Worm (Caenorhabditis elegans) whole organism, late embryonic: Measurements from ENCODE around the gene F53B1.3.

ENCODE experiments used
- F13H6.1 ChIP-seq: sonication (generic microtip); optimal IDR thresholded peaks from 2 replicates; lab custom pipeline; 2016; ENCODE audit warnings: missing genetic modification characterization, missing compliant biosample characterization
- K02D7.2 ChIP-seq: sonication (generic microtip); optimal IDR thresholded peaks from 2 replicates; lab custom pipeline; 2017; ENCODE audit warnings: mild to moderate bottlenecking, missing genetic modification characterization, missing compliant biosample characterization
- Y22D7AL.16 ChIP-seq: sonication (generic microtip); optimal IDR thresholded peaks from 2 replicates; lab custom pipeline; 2016; ENCODE audit warnings: missing genetic modification characterization, missing compliant biosample characterization
- ahr-1 ChIP-seq: sonication (generic microtip); optimal IDR thresholded peaks from 2 replicates; lab custom pipeline; 2016; ENCODE audit warnings: missing genetic modification characterization, missing compliant biosample characterization
- ama-1 ChIP-seq: fragments of 150-350 bp; optimal IDR thresholded peaks from 2 replicates; lab custom pipeline; 2014
- ceh-14 ChIP-seq: sonication (generic microtip); optimal IDR thresholded peaks from 2 replicates; lab custom pipeline; 2016; ENCODE audit warnings: missing genotype, missing genetic modification characterization, missing compliant biosample characterization
- ceh-18 ChIP-seq: sonication (generic microtip); optimal IDR thresholded peaks from 2 replicates; lab custom pipeline; 2016; ENCODE audit warnings: missing genetic modification characterization, missing compliant biosample characterization
- ceh-22 ChIP-seq: sonication (generic microtip); optimal IDR thresholded peaks from 2 replicates; lab custom pipeline; 2017; ENCODE audit warnings: missing biosample characterization, missing genetic modification characterization
- ceh-24 ChIP-seq: sonication (generic microtip); optimal IDR thresholded peaks from 2 replicates; lab custom pipeline; 2016; ENCODE audit warnings: mild to moderate bottlenecking, missing genetic modification characterization, missing compliant biosample characterization
- ceh-30 ChIP-seq: fragments of 150-350 bp; optimal IDR thresholded peaks from 2 replicates; lab custom pipeline; 2014; ENCODE audit warnings: missing biosample characterization, missing genetic modification characterization
- ceh-48 ChIP-seq: sonication (generic microtip); optimal IDR thresholded peaks from 2 replicates; lab custom pipeline; 2016; ENCODE audit warnings: missing genetic modification characterization, inconsistent platforms, missing compliant biosample characterization
- che-1 ChIP-seq: sonication (generic microtip); optimal IDR thresholded peaks from 2 replicates; lab custom pipeline; 2016; ENCODE audit warnings: mild to moderate bottlenecking, missing genetic modification characterization, missing compliant biosample characterization
- elt-2 ChIP-seq: sonication (generic microtip); optimal IDR thresholded peaks from 2 replicates; lab custom pipeline; 2016; ENCODE audit warnings: missing genetic modification reagents, missing genetic modification characterization, missing compliant biosample characterization
- ets-4 ChIP-seq: sonication (generic microtip); optimal IDR thresholded peaks from 2 replicates; lab custom pipeline; 2016; ENCODE audit warnings: missing genetic modification characterization, missing compliant biosample characterization
- fax-1 ChIP-seq: sonication (generic microtip); optimal IDR thresholded peaks from 2 replicates; lab custom pipeline; 2016; ENCODE audit warnings: missing genotype, missing genetic modification characterization, missing compliant biosample characterization
- fkh-10 ChIP-seq: fragments of 150-350 bp; optimal IDR thresholded peaks from 2 replicates; lab custom pipeline; 2014; ENCODE audit warnings: missing biosample characterization, missing genetic modification reagents, missing genetic modification characterization
- hlh-13 ChIP-seq: fragments of 200-800 bp; sonication (Bioruptor generic); optimal IDR thresholded peaks from 2 replicates; lab custom pipeline; 2018; ENCODE audit warnings: mild to moderate bottlenecking, missing genetic modification characterization, missing compliant biosample characterization
- hlh-30 ChIP-seq: sonication (generic microtip); optimal IDR thresholded peaks from 2 replicates; lab custom pipeline; 2017; ENCODE audit warnings: antibody characterized with exemption, missing genetic modification characterization, missing compliant biosample characterization; ENCODE audit not compliant: insufficient read depth
- hlh-8 ChIP-seq: sonication (generic microtip); optimal IDR thresholded peaks from 2 replicates; lab custom pipeline; 2016; ENCODE audit warnings: missing genotype, missing genetic modification characterization, missing compliant biosample characterization
- lim-6 ChIP-seq: sonication (generic microtip); optimal IDR thresholded peaks from 2 replicates; lab custom pipeline; 2016; ENCODE audit warnings: missing genetic modification characterization, missing compliant biosample characterization
- lin-11 ChIP-seq: fragments of 200-800 bp; sonication (Bioruptor generic); optimal IDR thresholded peaks from 2 replicates; lab custom pipeline; 2018; ENCODE audit warnings: mild to moderate bottlenecking, missing genetic modification characterization, missing compliant biosample characterization
- madf-2 ChIP-seq: sonication (generic microtip); optimal IDR thresholded peaks from 2 replicates; lab custom pipeline; 2017; ENCODE audit warnings: missing genetic modification characterization, missing compliant biosample characterization
- nfya-1 ChIP-seq: sonication (generic microtip); optimal IDR thresholded peaks from 2 replicates; lab custom pipeline; 2017; ENCODE audit warnings: missing genetic modification characterization, mild to moderate bottlenecking, missing compliant biosample characterization, antibody characterized with exemption, moderate library complexity
- nhr-232 ChIP-seq: sonication (generic microtip); optimal IDR thresholded peaks from 2 replicates; lab custom pipeline; 2016; ENCODE audit warnings: missing genetic modification characterization, missing compliant biosample characterization
- odd-2 ChIP-seq: sonication (generic microtip); optimal IDR thresholded peaks from 2 replicates; lab custom pipeline; 2017; ENCODE audit warnings: antibody characterized with exemption, mild to moderate bottlenecking, missing genetic modification characterization, missing compliant biosample characterization
- pag-3 ChIP-seq: sonication (generic microtip); optimal IDR thresholded peaks from 2 replicates; lab custom pipeline; 2016; ENCODE audit warnings: missing compliant biosample characterization, missing genetic modification characterization, borderline replicate concordance
- pat-9 ChIP-seq: fragments of 200-800 bp; sonication (Bioruptor generic); optimal IDR thresholded peaks from 2 replicates; lab custom pipeline; 2018; ENCODE audit warnings: mild to moderate bottlenecking, missing genetic modification characterization, moderate library complexity, missing compliant biosample characterization
- pha-4 ChIP-seq: fragments of 150-350 bp; optimal IDR thresholded peaks from 2 replicates; lab custom pipeline; 2018; ENCODE audit warnings: missing biosample characterization, missing genetic modification reagents, missing genetic modification characterization
- pqm-1 ChIP-seq: sonication (generic microtip); optimal IDR thresholded peaks from 2 replicates; lab custom pipeline; 2016; ENCODE audit warnings: missing genetic modification characterization, missing compliant biosample characterization
- ref-2 ChIP-seq: sonication (generic microtip); optimal IDR thresholded peaks from 2 replicates; lab custom pipeline; 2016; ENCODE audit warnings: missing genetic modification characterization, missing compliant biosample characterization
- rnt-1 ChIP-seq: sonication (generic microtip); optimal IDR thresholded peaks from 2 replicates; lab custom pipeline; 2016; ENCODE audit warnings: missing genetic modification characterization, missing compliant biosample characterization
- sdc-2 ChIP-seq: sonication (generic microtip); optimal IDR thresholded peaks from 2 replicates; lab custom pipeline; 2016; ENCODE audit warnings: missing genotype, missing genetic modification characterization, missing compliant biosample characterization
- syd-9 ChIP-seq: sonication (generic microtip); optimal IDR thresholded peaks from 2 replicates; lab custom pipeline; 2016; ENCODE audit warnings: mild to moderate bottlenecking, missing genetic modification characterization, moderate library complexity, missing compliant biosample characterization
- tbx-2 ChIP-seq: sonication (generic microtip); optimal IDR thresholded peaks from 2 replicates; lab custom pipeline; 2016; ENCODE audit warnings: missing genetic modification characterization, missing compliant biosample characterization
- tbx-7 ChIP-seq: sonication (generic microtip); optimal IDR thresholded peaks from 2 replicates; lab custom pipeline; 2016; ENCODE audit warnings: missing genotype, missing genetic modification characterization, missing compliant biosample characterization
- ttx-3 ChIP-seq: sonication (generic microtip); optimal IDR thresholded peaks from 2 replicates; lab custom pipeline; 2016; ENCODE audit warnings: missing genetic modification reagents, missing genetic modification characterization, missing compliant biosample characterization

The F53B1.3 gene

ce11 chrX:2090493-2090892 is 14.9 kb upstream of the F53B1.3 start:
- TF ChIP-seq nfya-1 = peak; percentile 51
- no peak for TF ChIP-seq F13H6.1
- no peak for TF ChIP-seq rnt-1
- TF ChIP-seq ttx-3 (tag; lab: Kevin White, UChicago) = no peak
- TF ChIP-seq ets-4 (tag; lab: Kevin White, UChicago) = no peak
- TF ChIP-seq ceh-24 (tag; lab: Kevin White, UChicago) = no peak
- TF ChIP-seq hlh-30 = peak; percentile 54
- TF ChIP-seq tbx-7 (tag; lab: Kevin White, UChicago) = no peak
- TF ChIP-seq elt-2 (tag; lab: Kevin White, UChicago) = peak; percentile 54
- TF ChIP-seq ceh-22 (tag; lab: Kevin White, UChicago) = no peak

- no peak for TF ChIP-seq sdc-2 (tag; lab: Kevin White, UChicago)
- TF ChIP-seq rnt-1 = no peak
- no peak for TF ChIP-seq nhr-232 (tag; lab: Kevin White, UChicago)
- TF ChIP-seq ama-1 = no peak
- TF ChIP-seq che-1 (tag; lab: Kevin White, UChicago) = no peak
- no peak for TF ChIP-seq ref-2
- TF ChIP-seq madf-2 (tag; lab: Kevin White, UChicago) = no peak
- no peak for TF ChIP-seq pat-9 (tag; lab: Kevin White, UChicago)
- TF ChIP-seq Y22D7AL.16 = no peak
- no peak for TF ChIP-seq ceh-24 (tag; lab: Kevin White, UChicago)
- no peak for TF ChIP-seq hlh-13
- TF ChIP-seq tbx-2 (tag; lab: Kevin White, UChicago) = no peak
Measured at ce11 chrX:2093169-2093568, 12.2 kb upstream of the F53B1.3 start, which contains the start of gene col-164. Gene col-164, plus strand, starts transcription at chrX:2093469.

- TF ChIP-seq syd-9 (tag; lab: Kevin White, UChicago) (peak; percentile 14), pat-9 (tag; lab: Kevin White, UChicago) (no peak), fax-1 (tag; lab: Kevin White, UChicago) (no peak), pha-4 (tag; lab: Kevin White, UChicago) (no peak)
- TF ChIP-seq, all 69 proteins: peak for 1
Measured at ce11 chrX:2094094-2094493, 11.3 kb upstream of the F53B1.3 start.

ce11 chrX:2096804-2097203 is 8.6 kb upstream of the F53B1.3 start, which contains the start of gene T21D9.2:
Gene T21D9.2, minus strand, starts transcription at chrX:2096904.
- TF ChIP-seq ceh-18 (tag; lab: Kevin White, UChicago) = no peak
- TF ChIP-seq hlh-13 = no peak
- no peak for TF ChIP-seq lin-11
- TF ChIP-seq pag-3 (tag; lab: Kevin White, UChicago) = no peak
- no peak for TF ChIP-seq ref-2

- TF ChIP-seq pag-3 (tag; lab: Kevin White, UChicago) (no peak), ceh-48 (no peak), odd-2 (tag; lab: Kevin White, UChicago) (no peak), tbx-2 (tag; lab: Kevin White, UChicago) (no peak), ahr-1 (tag; lab: Kevin White, UChicago) (no peak), ceh-14 (tag; lab: Kevin White, UChicago) (no peak), ceh-30 (tag; lab: Kevin White, UChicago) (no peak), pat-9 (tag; lab: Kevin White, UChicago) (no peak), lim-6 (tag; lab: Kevin White, UChicago) (no peak), hlh-8 (tag; lab: Kevin White, UChicago) (no peak), fkh-10 (GFP tag; lab: Kevin White, UChicago) (no peak), fax-1 (tag; lab: Kevin White, UChicago) (no peak), K02D7.2 (tag; lab: Kevin White, UChicago) (no peak), hlh-30 (no peak), F13H6.1 (no peak), pqm-1 (tag; lab: Kevin White, UChicago) (no peak), che-1 (tag; lab: Kevin White, UChicago) (no peak), Y22D7AL.16 (no peak)
Measured at ce11 chrX:2099002-2099401, 6.4 kb upstream of the F53B1.3 start.
